Worm (Caenorhabditis elegans): Measurements from ENCODE around the gene T04F8.7.
"Not testable (repeated sequence)": the region's sequence is repeated elsewhere in the genome, so short reads cannot be mapped to it uniquely, and the experiment has no call there.

- TF ChIP-seq tbx-2 (tag; optimal IDR thresholded peaks at IDR 0.05): peak; percentile 39
- TF ChIP-seq nhr-77, pha-4, pqm-1, ZK546.5, nhr-11, egl-27, skn-1, egl-5, nhr-237 (tag; optimal IDR thresholded peaks at IDR 0.05): not testable (repeated sequence)
Observed at ce11 chrX:11643767-11644235, 37.0 kb downstream of the T04F8.7 start, which contains the start of gene sto-4.

Measured in whole organism, L3 larva.